Worm (Caenorhabditis elegans): ENCODE data around the gene glb-19.

glb-19 gene

ce11 chrIV:10599983-10600382 lies 54.0 kb downstream of the glb-19 start, which contains the start of gene R09H10.1:
Gene R09H10.1 (plus strand): TSS chrIV:10600283.
- TF ChIP-seq nhr-11 (tag; optimal IDR thresholded peaks at IDR 0.05), result no peak
- no peak for TF ChIP-seq ceh-45 (GFP tag; IDR thresholded peaks at IDR 0.05)
- TF ChIP-seq fax-1 (tag; optimal IDR thresholded peaks at IDR 0.05), result no peak
- no peak for TF ChIP-seq ceh-30 (tag; optimal IDR thresholded peaks at IDR 0.05)
- TF ChIP-seq ceh-9 (tag; optimal IDR thresholded peaks at IDR 0.05), result no peak
- TF ChIP-seq ceh-31 (tag; optimal IDR thresholded peaks at IDR 0.05), result no peak
- no peak for TF ChIP-seq gmeb-2 (tag; optimal IDR thresholded peaks at IDR 0.05)
- no peak for TF ChIP-seq ama-1 (optimal IDR thresholded peaks at IDR 0.05)
- TF ChIP-seq ceh-19 (GFP tag; optimal IDR thresholded peaks at IDR 0.05), result no peak
- no peak for TF ChIP-seq T23F11.4 (GFP tag; optimal IDR thresholded peaks at IDR 0.05)
- TF ChIP-seq ztf-16 (tag; optimal IDR thresholded peaks at IDR 0.05), result no peak
- no peak for TF ChIP-seq madf-2 (tag; optimal IDR thresholded peaks at IDR 0.05)
- TF ChIP-seq pha-4 (tag; optimal IDR thresholded peaks at IDR 0.05), result no peak
- no peak for TF ChIP-seq C08G9.2 (tag; optimal IDR thresholded peaks at IDR 0.05)

- TF ChIP-seq ceh-14 (tag; optimal IDR thresholded peaks at IDR 0.05) (no peak), madf-2 (tag; optimal IDR thresholded peaks at IDR 0.05) (no peak), fax-1 (tag; optimal IDR thresholded peaks at IDR 0.05) (no peak), ztf-16 (tag; optimal IDR thresholded peaks at IDR 0.05) (no peak), ceh-34 (tag; optimal IDR thresholded peaks at IDR 0.05) (no peak), ttx-3 (tag; optimal IDR thresholded peaks at IDR 0.05) (no peak), lim-6 (tag; optimal IDR thresholded peaks at IDR 0.05) (no peak), nfya-1 (tag; optimal IDR thresholded peaks at IDR 0.05) (no peak), syd-9 (tag; optimal IDR thresholded peaks at IDR 0.05) (no peak), ama-1 (optimal IDR thresholded peaks at IDR 0.05) (no peak), pros-1 (tag; optimal IDR thresholded peaks at IDR 0.05) (no peak), dve-1 (tag; optimal IDR thresholded peaks at IDR 0.05) (no peak), K02D7.2 (tag; optimal IDR thresholded peaks at IDR 0.05) (no peak), sdc-2 (tag; optimal IDR thresholded peaks at IDR 0.05) (no peak)
Observed at ce11 chrIV:10596505-10596904, 57.4 kb downstream of the glb-19 start, which contains the start of gene C43F9.11. Gene C43F9.11 (plus strand): TSS chrIV:10596805.

- TF ChIP-seq lim-6 (tag; optimal IDR thresholded peaks at IDR 0.05), result no peak
- no peak for TF ChIP-seq pha-4 (tag; optimal IDR thresholded peaks at IDR 0.05)
- TF ChIP-seq pat-9 (tag; optimal IDR thresholded peaks at IDR 0.05), result no peak
- no peak for TF ChIP-seq fkh-10 (GFP tag; optimal IDR thresholded peaks at IDR 0.05)
- no peak for TF ChIP-seq pag-3 (tag; optimal IDR thresholded peaks at IDR 0.05; ENCODE audit: borderline replicate concordance)
- no peak for TF ChIP-seq ceh-18 (tag; optimal IDR thresholded peaks at IDR 0.05)
- no peak for TF ChIP-seq ets-4 (tag; optimal IDR thresholded peaks at IDR 0.05)
- no peak for TF ChIP-seq unc-55 (GFP tag; optimal IDR thresholded peaks at IDR 0.05)
Observed at ce11 chrIV:10593570-10593969, 60.4 kb downstream of the glb-19 start, which contains the start of gene C43F9.7. Gene C43F9.7 (minus strand): TSS chrIV:10593670.

Measured in whole organism, late embryonic.